Worm (Caenorhabditis elegans) whole organism, late embryonic: ENCODE measurements around the gene nspg-13.

ENCODE experiments used
- C08G9.2 ChIP-seq: sonication (generic microtip); optimal IDR thresholded peaks from 2 replicates; lab custom pipeline; 2016; ENCODE audit warnings: mild to moderate bottlenecking, missing genetic modification characterization, moderate library complexity, missing compliant biosample characterization
- C38D4.7 ChIP-seq: fragments of 200-800 bp; sonication (Bioruptor generic); optimal IDR thresholded peaks from 2 replicates; lab custom pipeline; 2018; ENCODE audit warnings: mild to moderate bottlenecking, missing genetic modification characterization, moderate library complexity, missing compliant biosample characterization
- F13H6.1 ChIP-seq: sonication (generic microtip); optimal IDR thresholded peaks from 2 replicates; lab custom pipeline; 2016; ENCODE audit warnings: missing genetic modification characterization, missing compliant biosample characterization
- K02D7.2 ChIP-seq: sonication (generic microtip); optimal IDR thresholded peaks from 2 replicates; lab custom pipeline; 2017; ENCODE audit warnings: mild to moderate bottlenecking, missing genetic modification characterization, missing compliant biosample characterization
- ceh-14 ChIP-seq: sonication (generic microtip); optimal IDR thresholded peaks from 2 replicates; lab custom pipeline; 2016; ENCODE audit warnings: missing genotype, missing genetic modification characterization, missing compliant biosample characterization
- ceh-18 ChIP-seq: sonication (generic microtip); optimal IDR thresholded peaks from 2 replicates; lab custom pipeline; 2016; ENCODE audit warnings: missing genetic modification characterization, missing compliant biosample characterization
- ceh-19 ChIP-seq: fragments of 200-800 bp; sonication (Bioruptor generic); optimal IDR thresholded peaks from 2 replicates; lab custom pipeline; 2018; ENCODE audit warnings: mild to moderate bottlenecking, missing genetic modification characterization, missing compliant biosample characterization
- ceh-2 ChIP-seq: sonication (generic microtip); optimal IDR thresholded peaks from 2 replicates; lab custom pipeline; 2016; ENCODE audit warnings: missing genotype, missing genetic modification characterization, missing compliant biosample characterization
- ceh-22 ChIP-seq: sonication (generic microtip); optimal IDR thresholded peaks from 2 replicates; lab custom pipeline; 2017; ENCODE audit warnings: missing biosample characterization, missing genetic modification characterization
- ceh-24 ChIP-seq: sonication (generic microtip); optimal IDR thresholded peaks from 2 replicates; lab custom pipeline; 2016; ENCODE audit warnings: mild to moderate bottlenecking, missing genetic modification characterization, missing compliant biosample characterization
- ceh-31 ChIP-seq: sonication (generic microtip); optimal IDR thresholded peaks from 2 replicates; lab custom pipeline; 2016; ENCODE audit warnings: missing genetic modification characterization, missing compliant biosample characterization
- ceh-34 ChIP-seq: sonication (generic microtip); optimal IDR thresholded peaks from 2 replicates; lab custom pipeline; 2016; ENCODE audit warnings: mild to moderate bottlenecking, missing genetic modification characterization, missing compliant biosample characterization
- ceh-45 ChIP-seq: fragments of 200-800 bp; sonication (Bioruptor generic); IDR thresholded peaks from 2 replicates; pipeline ENCODE4 v1.3.6; 2022; ENCODE audit warnings: missing genetic modification reagents, missing genetic modification characterization, missing compliant biosample characterization
- ceh-6 ChIP-seq: fragments of 200-800 bp; sonication (Bioruptor generic); optimal IDR thresholded peaks from 2 replicates; lab custom pipeline; 2018; ENCODE audit warnings: mild to moderate bottlenecking, missing genetic modification characterization, missing compliant biosample characterization
- che-1 ChIP-seq: sonication (generic microtip); optimal IDR thresholded peaks from 2 replicates; lab custom pipeline; 2016; ENCODE audit warnings: mild to moderate bottlenecking, missing genetic modification characterization, missing compliant biosample characterization
- elt-2 ChIP-seq: sonication (generic microtip); optimal IDR thresholded peaks from 2 replicates; lab custom pipeline; 2016; ENCODE audit warnings: missing genetic modification reagents, missing genetic modification characterization, missing compliant biosample characterization
- ets-4 ChIP-seq: sonication (generic microtip); optimal IDR thresholded peaks from 2 replicates; lab custom pipeline; 2016; ENCODE audit warnings: missing genetic modification characterization, missing compliant biosample characterization
- fkh-10 ChIP-seq: fragments of 150-350 bp; optimal IDR thresholded peaks from 2 replicates; lab custom pipeline; 2014; ENCODE audit warnings: missing biosample characterization, missing genetic modification reagents, missing genetic modification characterization
- fkh-6 ChIP-seq: sonication (generic microtip); optimal IDR thresholded peaks from 2 replicates; lab custom pipeline; 2016; ENCODE audit warnings: missing genetic modification characterization, missing compliant biosample characterization
- hlh-15 ChIP-seq: sonication (generic microtip); optimal IDR thresholded peaks from 2 replicates; lab custom pipeline; 2016; ENCODE audit warnings: missing genetic modification characterization, missing compliant biosample characterization
- mec-3 ChIP-seq: sonication (generic microtip); optimal IDR thresholded peaks from 2 replicates; lab custom pipeline; 2016; ENCODE audit warnings: borderline replicate concordance, missing genetic modification characterization, missing compliant biosample characterization
- nfya-1 ChIP-seq: sonication (generic microtip); optimal IDR thresholded peaks from 2 replicates; lab custom pipeline; 2017; ENCODE audit warnings: missing genetic modification characterization, mild to moderate bottlenecking, missing compliant biosample characterization, antibody characterized with exemption, moderate library complexity
- nhr-232 ChIP-seq: sonication (generic microtip); optimal IDR thresholded peaks from 2 replicates; lab custom pipeline; 2016; ENCODE audit warnings: missing genetic modification characterization, missing compliant biosample characterization
- odd-2 ChIP-seq: sonication (generic microtip); optimal IDR thresholded peaks from 2 replicates; lab custom pipeline; 2017; ENCODE audit warnings: antibody characterized with exemption, mild to moderate bottlenecking, missing genetic modification characterization, missing compliant biosample characterization
- pag-3 ChIP-seq: sonication (generic microtip); optimal IDR thresholded peaks from 2 replicates; lab custom pipeline; 2016; ENCODE audit warnings: missing compliant biosample characterization, missing genetic modification characterization, borderline replicate concordance
- pax-1 ChIP-seq: fragments of 150-350 bp; optimal IDR thresholded peaks from 2 replicates; lab custom pipeline; 2014; ENCODE audit warnings: missing biosample characterization, missing genetic modification characterization
- pha-2 ChIP-seq: sonication (generic microtip); optimal IDR thresholded peaks from 2 replicates; lab custom pipeline; 2017; ENCODE audit warnings: mild to moderate bottlenecking, missing genetic modification characterization, missing compliant biosample characterization
- pqm-1 ChIP-seq: sonication (generic microtip); optimal IDR thresholded peaks from 2 replicates; lab custom pipeline; 2016; ENCODE audit warnings: missing genetic modification characterization, missing compliant biosample characterization
- ref-2 ChIP-seq: sonication (generic microtip); optimal IDR thresholded peaks from 2 replicates; lab custom pipeline; 2016; ENCODE audit warnings: missing genetic modification characterization, missing compliant biosample characterization
- sdc-2 ChIP-seq: sonication (generic microtip); optimal IDR thresholded peaks from 2 replicates; lab custom pipeline; 2016; ENCODE audit warnings: missing genotype, missing genetic modification characterization, missing compliant biosample characterization
- sox-2 ChIP-seq: fragments of 200-800 bp; sonication (Bioruptor generic); IDR thresholded peaks from 2 replicates; pipeline ENCODE4 v1.3.6; 2022; ENCODE audit warnings: missing genetic modification reagents, missing genetic modification characterization, missing compliant biosample characterization
- syd-9 ChIP-seq: sonication (generic microtip); optimal IDR thresholded peaks from 2 replicates; lab custom pipeline; 2016; ENCODE audit warnings: mild to moderate bottlenecking, missing genetic modification characterization, moderate library complexity, missing compliant biosample characterization
- tbx-2 ChIP-seq: sonication (generic microtip); optimal IDR thresholded peaks from 2 replicates; lab custom pipeline; 2016; ENCODE audit warnings: missing genetic modification characterization, missing compliant biosample characterization
- tbx-7 ChIP-seq: sonication (generic microtip); optimal IDR thresholded peaks from 2 replicates; lab custom pipeline; 2016; ENCODE audit warnings: missing genotype, missing genetic modification characterization, missing compliant biosample characterization
- unc-3 ChIP-seq, 2 experiments: fragments of 200-800 bp in 1 of 2; sonication (Bioruptor generic) in 1 of 2; sonication (generic microtip) in 1 of 2; conservative IDR thresholded peaks in 1 of 2; optimal IDR thresholded peaks in 1 of 2; 2 replicates each; pipeline versions ENCODE4 v1.3.6 to Lab custom; 2016 to 2022; ENCODE audit warnings: missing compliant biosample characterization in 2 of 2, missing genetic modification characterization in 2 of 2, missing genetic modification reagents in 1 of 2
- unc-42 ChIP-seq: sonication (generic microtip); optimal IDR thresholded peaks from 2 replicates; lab custom pipeline; 2016; ENCODE audit warnings: missing genotype, missing genetic modification characterization, missing compliant biosample characterization
- unc-55 ChIP-seq: sonication (generic microtip); optimal IDR thresholded peaks from 2 replicates; lab custom pipeline; 2017; ENCODE audit warnings: missing biosample characterization, missing genetic modification reagents, missing genetic modification characterization

The nspg-13 gene

ce11 chrX:5254894-5255293 lies at the start of gene nspg-13:
Gene nspg-13 (plus strand): TSS chrX:5255194.
- TF ChIP-seq unc-55 (GFP tag; lab: Kevin White, UChicago) (no peak), ceh-14 (no peak), sox-2 (GFP tag; lab: Robert Waterston, UW) (no peak), ceh-22 (tag; lab: Kevin White, UChicago) (no peak), odd-2 (no peak), ceh-24 (tag; lab: Kevin White, UChicago) (no peak), mec-3 (tag; lab: Kevin White, UChicago) (no peak), ceh-31 (tag; lab: Kevin White, UChicago) (no peak), elt-2 (no peak), nfya-1 (tag; lab: Kevin White, UChicago) (no peak)

DNA sequence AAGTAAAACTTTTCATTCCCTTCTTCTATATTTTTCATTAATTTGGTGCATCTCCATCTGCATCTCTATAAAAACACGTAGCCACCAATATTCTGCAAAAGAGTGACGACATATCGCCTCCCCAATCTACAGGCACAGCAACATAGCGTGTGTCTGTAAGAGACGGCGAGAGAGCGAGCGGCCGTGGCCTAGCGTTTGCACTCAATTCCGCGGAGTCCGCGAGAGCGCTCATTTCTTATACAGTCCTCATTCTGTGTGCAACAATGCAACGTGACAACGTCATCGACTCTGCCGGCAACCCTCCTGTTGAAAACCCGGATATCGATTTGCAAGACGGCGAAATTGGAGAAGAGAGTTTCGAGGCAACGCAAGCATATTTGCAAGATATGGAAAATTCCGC lies 49.4 kb upstream of the nspg-13 start, which contains the start of gene H28G03.2:
Gene H28G03.2, plus strand, starts transcription at position 200 of the 400 bp plus-strand sequence.
- peak; percentile 57 for TF ChIP-seq ceh-2 (tag; lab: Kevin White, UChicago)
- no peak for TF ChIP-seq hlh-15 (tag; lab: Kevin White, UChicago)
- TF ChIP-seq nhr-232 (tag; lab: Kevin White, UChicago): no peak
- peak; percentile 59 for TF ChIP-seq fkh-6 (tag; lab: Kevin White, UChicago)
- TF ChIP-seq ceh-14: peak; percentile 22
- peak; percentile 85 for TF ChIP-seq ceh-31 (tag; lab: Kevin White, UChicago)
- TF ChIP-seq sdc-2 (tag; lab: Kevin White, UChicago): peak; percentile 17
- TF ChIP-seq C08G9.2 (tag; lab: Kevin White, UChicago): peak; percentile 58
- peak; percentile 77 for TF ChIP-seq tbx-2 (tag; lab: Kevin White, UChicago)
- TF ChIP-seq tbx-7 (tag; lab: Kevin White, UChicago): no peak
- peak; percentile 33 for TF ChIP-seq ref-2 (tag; lab: Kevin White, UChicago)

- TF ChIP-seq ets-4 (tag; lab: Kevin White, UChicago) (no peak), pax-1 (tag; lab: Kevin White, UChicago) (no peak), pha-2 (no peak)
Measured at ce11 chrX:5207819-5208218, 47.2 kb upstream of the nspg-13 start.

- TF ChIP-seq nhr-232 (tag; lab: Kevin White, UChicago) (no peak), ceh-19 (GFP tag; lab: Kevin White, UChicago) (peak; percentile 5), ceh-6 (GFP tag; lab: Kevin White, UChicago) (no peak), C38D4.7 (GFP tag; lab: Kevin White, UChicago) (no peak), C08G9.2 (tag; lab: Kevin White, UChicago) (no peak), K02D7.2 (no peak), ceh-34 (tag; lab: Kevin White, UChicago) (peak; percentile 88), syd-9 (tag; lab: Kevin White, UChicago) (no peak), fkh-10 (no peak), pax-1 (tag; lab: Kevin White, UChicago) (no peak), unc-3 (GFP tag; conservative IDR thresholded peaks at IDR 0.05; lab: Robert Waterston, UW) (no peak), unc-3 (tag; optimal IDR thresholded peaks at IDR 0.05; lab: Kevin White, UChicago) (no peak), pag-3 (tag; lab: Kevin White, UChicago) (no peak), F13H6.1 (tag; lab: Kevin White, UChicago) (no peak), unc-42 (tag; lab: Kevin White, UChicago) (no peak), ceh-18 (peak; percentile 1), tbx-7 (tag; lab: Kevin White, UChicago) (no peak), ceh-45 (no peak), pqm-1 (tag; lab: Kevin White, UChicago) (no peak), che-1 (no peak)
- TF ChIP-seq, all 69 proteins: peak for 3
Measured at ce11 chrX:5208326-5208725, 46.7 kb upstream of the nspg-13 start.
